Worm (Caenorhabditis elegans): Measurements from ENCODE around the gene C17A2.3.

C17A2.3 gene

ce11 chrII:3810550-3810949, 32.9 kb upstream of the C17A2.3 start (continued):
- no peak for TF ChIP-seq ztf-11 (tag; optimal IDR thresholded peaks at IDR 0.05)
- TF ChIP-seq dmd-4 (tag; optimal IDR thresholded peaks at IDR 0.05): no peak

- TF ChIP-seq F13H6.1 (tag; optimal IDR thresholded peaks at IDR 0.05): no peak
- TF ChIP-seq C34F6.9 (tag; optimal IDR thresholded peaks at IDR 0.05): peak; percentile 11
- no peak for TF ChIP-seq sma-3 (GFP tag; optimal IDR thresholded peaks at IDR 0.05)
- no peak for TF ChIP-seq R02D3.7 (tag; optimal IDR thresholded peaks at IDR 0.05)
- TF ChIP-seq alr-1 (tag; optimal IDR thresholded peaks at IDR 0.05): no peak
- TF ChIP-seq nhr-25 (tag; optimal IDR thresholded peaks at IDR 0.05): no peak
- no peak for TF ChIP-seq lsy-2 (tag; optimal IDR thresholded peaks at IDR 0.05)
- TF ChIP-seq sma-9 (GFP tag; optimal IDR thresholded peaks at IDR 0.05): no peak
- TF ChIP-seq sma-9 (tag; optimal IDR thresholded peaks at IDR 0.05): no peak
Observed at ce11 chrII:3811816-3812332, 31.5 kb upstream of the C17A2.3 start, which contains the start of gene lido-15. TSS of gene lido-15 (plus strand) at chrII:3812282.

ce11 chrII:3815445-3816208, 27.8 kb upstream of the C17A2.3 start:
- TF ChIP-seq ZK546.5 (tag; optimal IDR thresholded peaks at IDR 0.05) (no peak), zag-1 (tag; optimal IDR thresholded peaks at IDR 0.05) (no peak), Y55F3AM.14 (GFP tag; optimal IDR thresholded peaks at IDR 0.05) (no peak), ceh-82 (tag; optimal IDR thresholded peaks at IDR 0.05) (no peak), gmeb-1 (tag; optimal IDR thresholded peaks at IDR 0.05) (peak; percentile 9), nhr-237 (tag; optimal IDR thresholded peaks at IDR 0.05) (no peak), nhr-21 (tag; optimal IDR thresholded peaks at IDR 0.05) (no peak), elt-3 (tag; optimal IDR thresholded peaks at IDR 0.05) (no peak), lsy-2 (tag; optimal IDR thresholded peaks at IDR 0.05) (peak in 1 of 2 experiments; percentile 19), peb-1 (tag; optimal IDR thresholded peaks at IDR 0.05) (no peak), nhr-129 (tag; optimal IDR thresholded peaks at IDR 0.05) (no peak), fos-1 (tag; optimal IDR thresholded peaks at IDR 0.05) (peak; percentile 93), unc-39 (tag; optimal IDR thresholded peaks at IDR 0.05) (no peak), snpc-4 (tag; optimal IDR thresholded peaks at IDR 0.05) (no peak), mab-5 (tag; optimal IDR thresholded peaks at IDR 0.05) (no peak), ztf-4 (tag; optimal IDR thresholded peaks at IDR 0.05) (no peak), lin-13 (GFP tag; optimal IDR thresholded peaks at IDR 0.05) (no peak), sma-3 (GFP tag; optimal IDR thresholded peaks at IDR 0.05) (no peak), unc-62 (GFP tag; optimal IDR thresholded peaks at IDR 0.05) (no peak), unc-55 (GFP tag; optimal IDR thresholded peaks at IDR 0.05) (peak; percentile 28), alr-1 (tag; optimal IDR thresholded peaks at IDR 0.05) (no peak), blmp-1 (tag; optimal IDR thresholded peaks at IDR 0.05; ENCODE audit: insufficient read depth) (no peak), lin-11 (tag; optimal IDR thresholded peaks at IDR 0.05) (no peak), ztf-11 (tag; optimal IDR thresholded peaks at IDR 0.05) (no peak)

ce11 chrII:3816251-3816849, 27.1 kb upstream of the C17A2.3 start, which contains the start of gene fbxa-24:
TSS of gene fbxa-24 (plus strand) at chrII:3816526.
- TF ChIP-seq nhr-129 (tag; optimal IDR thresholded peaks at IDR 0.05) (peak; percentile 5), lsy-2 (tag; optimal IDR thresholded peaks at IDR 0.05) (peak in 1 of 2 experiments; percentile 42)

- no peak for TF ChIP-seq ama-1 (optimal IDR thresholded peaks at IDR 0.05)
- no peak for TF ChIP-seq gmeb-1 (tag; optimal IDR thresholded peaks at IDR 0.05)
- TF ChIP-seq mbf-1 (tag; optimal IDR thresholded peaks at IDR 0.05): no peak
Observed at ce11 chrII:3821248-3821647, 22.2 kb upstream of the C17A2.3 start, which contains the start of gene F54D10.7. TSS of gene F54D10.7 (minus strand) at chrII:3821296.
